Worm (Caenorhabditis elegans) whole organism, L1 larva: ENCODE results near the gene cwf-19L2.

Experiments used
- C16A3.4 ChIP-seq: fragments of 150-350 bp; optimal IDR thresholded peaks from 2 replicates; lab custom pipeline; 2014; ENCODE audit warnings: missing biosample characterization, missing genetic modification characterization
- F16B12.6 ChIP-seq: fragments of 150-350 bp; optimal IDR thresholded peaks from 2 replicates; lab custom pipeline; 2014; ENCODE audit warnings: missing biosample characterization, missing genetic modification characterization
- Y116A8C.19 ChIP-seq: sonication (generic microtip); optimal IDR thresholded peaks from 2 replicates; lab custom pipeline; 2016; ENCODE audit warnings: missing compliant biosample characterization, missing genetic modification characterization, borderline replicate concordance
- alr-1 ChIP-seq: fragments of 200-800 bp; sonication (Bioruptor generic); optimal IDR thresholded peaks from 2 replicates; lab custom pipeline; 2018; ENCODE audit warnings: borderline replicate concordance, mild to moderate bottlenecking, missing genetic modification characterization, missing compliant biosample characterization
- aly-2 ChIP-seq: fragments of 150-350 bp; optimal IDR thresholded peaks from 2 replicates; lab custom pipeline; 2014; ENCODE audit warnings: missing biosample characterization, missing genetic modification characterization
- ama-1 ChIP-seq: fragments of 150-350 bp; optimal IDR thresholded peaks from 2 replicates; lab custom pipeline; 2014
- blmp-1 ChIP-seq: fragments of 150-350 bp; optimal IDR thresholded peaks from 2 replicates; lab custom pipeline; 2014; ENCODE audit warnings: missing biosample characterization, missing genetic modification characterization
- ceh-63 ChIP-seq: fragments of 200-800 bp; sonication (Bioruptor generic); optimal IDR thresholded peaks from 2 replicates; lab custom pipeline; 2018; ENCODE audit warnings: mild to moderate bottlenecking, missing genetic modification characterization, missing compliant biosample characterization
- ceh-8 ChIP-seq: fragments of 200-800 bp; sonication (Bioruptor generic); optimal IDR thresholded peaks from 2 replicates; lab custom pipeline; 2018; ENCODE audit warnings: mild to moderate bottlenecking, missing genetic modification characterization, moderate library complexity, missing compliant biosample characterization
- ceh-88 ChIP-seq: fragments of 200-800 bp; sonication (Bioruptor generic); IDR thresholded peaks from 2 replicates; pipeline ENCODE4 v1.3.6; 2022; ENCODE audit warnings: missing genetic modification characterization, missing compliant biosample characterization
- efl-1 ChIP-seq, 4 experiments: fragments of 150-350 bp; optimal IDR thresholded peaks in 3 of 4; peaks in 1 of 4; 1 replicate in 1 of 4; 2 replicates in 3 of 4; lab custom pipeline; 2014; ENCODE audit warnings: missing biosample characterization in 2 of 4, missing genetic modification characterization in 2 of 4, missing genetic modification reagents in 2 of 4
- egl-13 ChIP-seq: sonication (generic microtip); optimal IDR thresholded peaks from 2 replicates; lab custom pipeline; 2016; ENCODE audit warnings: missing genotype, missing genetic modification reagents, missing genetic modification characterization, missing compliant biosample characterization
- elt-2 ChIP-seq: sonication (generic microtip); optimal IDR thresholded peaks from 2 replicates; lab custom pipeline; 2016; ENCODE audit warnings: missing genetic modification characterization, mild to moderate bottlenecking, inconsistent platforms, missing compliant biosample characterization, missing genetic modification reagents
- elt-3 ChIP-seq, 6 experiments: fragments of 150-350 bp in 1 of 6; sonication (generic microtip); optimal IDR thresholded peaks; 2 replicates each; lab custom pipeline; 2017 to 2018; ENCODE audit warnings: missing biosample characterization in 6 of 6, missing genetic modification characterization in 6 of 6, inconsistent platforms in 1 of 6
- fkh-4 ChIP-seq: sonication (generic microtip); optimal IDR thresholded peaks from 2 replicates; lab custom pipeline; 2016; ENCODE audit warnings: missing compliant biosample characterization, missing genetic modification characterization, borderline replicate concordance
- fkh-8 ChIP-seq: sonication (generic microtip); optimal IDR thresholded peaks from 2 replicates; lab custom pipeline; 2016; ENCODE audit warnings: mild to moderate bottlenecking, missing genetic modification characterization, missing compliant biosample characterization
- fos-1 ChIP-seq: fragments of 150-350 bp; optimal IDR thresholded peaks from 2 replicates; lab custom pipeline; 2014; ENCODE audit warnings: missing biosample characterization, missing genetic modification characterization
- grh-1 ChIP-seq: fragments of 200-800 bp; sonication (Bioruptor generic); IDR thresholded peaks from 2 replicates; pipeline ENCODE4 v1.3.6; 2022; ENCODE audit warnings: missing genetic modification reagents, missing genetic modification characterization, missing compliant biosample characterization
- irx-1 ChIP-seq: sonication (generic microtip); optimal IDR thresholded peaks from 2 replicates; lab custom pipeline; 2016; ENCODE audit warnings: missing genetic modification characterization, missing compliant biosample characterization
- isw-1 ChIP-seq: fragments of 200-800 bp; sonication (Bioruptor generic); IDR thresholded peaks from 2 replicates; pipeline ENCODE4 v1.3.6; 2022; ENCODE audit warnings: missing genetic modification characterization, missing compliant biosample characterization
- jun-1 ChIP-seq: fragments of 150-350 bp; optimal IDR thresholded peaks from 2 replicates; lab custom pipeline; 2014; ENCODE audit warnings: missing biosample characterization, missing genetic modification reagents, missing genetic modification characterization
- lin-13 ChIP-seq: fragments of 150-350 bp; optimal IDR thresholded peaks from 2 replicates; lab custom pipeline; 2014; ENCODE audit warnings: missing biosample characterization, missing genetic modification reagents, missing genetic modification characterization
- lin-14 ChIP-seq: fragments of 200-800 bp; sonication (Bioruptor generic); optimal IDR thresholded peaks from 2 replicates; lab custom pipeline; 2018; ENCODE audit warnings: mild to moderate bottlenecking, missing genetic modification characterization, moderate library complexity, missing compliant biosample characterization
- lin-39 ChIP-seq: fragments of 150-350 bp; optimal IDR thresholded peaks from 2 replicates; lab custom pipeline; 2014; ENCODE audit warnings: missing biosample characterization, missing genetic modification reagents, missing genetic modification characterization
- lir-3 ChIP-seq: sonication (generic microtip); optimal IDR thresholded peaks from 2 replicates; lab custom pipeline; 2016; ENCODE audit warnings: mild to moderate bottlenecking, missing genetic modification characterization, moderate library complexity, missing compliant biosample characterization; ENCODE audit not compliant: poor library complexity
- lsy-2 ChIP-seq, 2 experiments: fragments of 150-350 bp; optimal IDR thresholded peaks; 2 replicates each; lab custom pipeline; 2014; ENCODE audit warnings: missing biosample characterization in 2 of 2, missing genetic modification characterization in 2 of 2
- mab-9 ChIP-seq: fragments of 200-800 bp; sonication (Bioruptor generic); IDR thresholded peaks from 2 replicates; pipeline ENCODE4 v1.3.6; 2022; ENCODE audit warnings: missing genetic modification reagents, missing genetic modification characterization, missing compliant biosample characterization
- mdl-1 ChIP-seq, 2 experiments: fragments of 150-350 bp; optimal IDR thresholded peaks; 2 replicates each; lab custom pipeline; 2014 to 2017; ENCODE audit warnings: missing biosample characterization in 2 of 2, missing genetic modification characterization in 2 of 2, inconsistent platforms in 1 of 2
- mef-2 ChIP-seq: fragments of 150-350 bp; optimal IDR thresholded peaks from 2 replicates; lab custom pipeline; 2014; ENCODE audit warnings: missing biosample characterization, missing genetic modification characterization
- nhr-11 ChIP-seq: fragments of 150-350 bp; optimal IDR thresholded peaks from 2 replicates; lab custom pipeline; 2014; ENCODE audit warnings: missing biosample characterization, missing genetic modification characterization
- nhr-12 ChIP-seq: sonication (generic microtip); optimal IDR thresholded peaks from 2 replicates; lab custom pipeline; 2017; ENCODE audit warnings: missing biosample characterization, missing genetic modification characterization
- nhr-19 ChIP-seq: fragments of 200-800 bp; sonication (Bioruptor generic); conservative IDR thresholded peaks from 2 replicates; pipeline ENCODE4 v1.3.6; 2022; ENCODE audit warnings: missing genetic modification characterization, missing compliant biosample characterization
- nhr-237 ChIP-seq: fragments of 150-350 bp; optimal IDR thresholded peaks from 2 replicates; lab custom pipeline; 2014; ENCODE audit warnings: missing biosample characterization, missing genetic modification characterization
- nhr-28 ChIP-seq: fragments of 150-350 bp; optimal IDR thresholded peaks from 2 replicates; lab custom pipeline; 2014; ENCODE audit warnings: missing biosample characterization, missing genetic modification characterization
- nhr-47 ChIP-seq: sonication (generic microtip); optimal IDR thresholded peaks from 2 replicates; lab custom pipeline; 2016; ENCODE audit warnings: mild to moderate bottlenecking, missing genetic modification characterization, moderate library complexity, missing compliant biosample characterization
- nhr-76 ChIP-seq: sonication (generic microtip); optimal IDR thresholded peaks from 2 replicates; lab custom pipeline; 2017; ENCODE audit warnings: missing biosample characterization, missing genetic modification characterization
- nhr-84 ChIP-seq: sonication (generic microtip); optimal IDR thresholded peaks from 2 replicates; lab custom pipeline; 2017; ENCODE audit warnings: missing biosample characterization, missing genetic modification characterization
- nhr-85 ChIP-seq: sonication (generic microtip); peaks from one replicate; lab custom pipeline; 2016; ENCODE audit warnings: missing genetic modification characterization, inconsistent platforms, missing compliant biosample characterization
- nhr-90 ChIP-seq: sonication (generic microtip); optimal IDR thresholded peaks from 2 replicates; lab custom pipeline; 2016; ENCODE audit warnings: mild to moderate bottlenecking, missing genetic modification characterization, missing compliant biosample characterization; ENCODE audit not compliant: poor library complexity
- pag-3 ChIP-seq: sonication (generic microtip); optimal IDR thresholded peaks from 2 replicates; lab custom pipeline; 2017; ENCODE audit warnings: missing genetic modification characterization, mild to moderate bottlenecking, missing compliant biosample characterization, antibody characterized with exemption, borderline replicate concordance; ENCODE audit not compliant: insufficient read depth
- pax-3 ChIP-seq: fragments of 200-800 bp; sonication (Bioruptor generic); optimal IDR thresholded peaks from 2 replicates; lab custom pipeline; 2018; ENCODE audit warnings: mild to moderate bottlenecking, missing genetic modification characterization, moderate library complexity, missing compliant biosample characterization
- skn-1 ChIP-seq: fragments of 150-350 bp; optimal IDR thresholded peaks from 2 replicates; lab custom pipeline; 2014; ENCODE audit warnings: missing biosample characterization, missing genetic modification characterization
- snu-23 ChIP-seq: sonication (generic microtip); optimal IDR thresholded peaks from 2 replicates; lab custom pipeline; 2016; ENCODE audit warnings: missing genetic modification characterization, missing compliant biosample characterization
- sptf-1 ChIP-seq: fragments of 150-350 bp; optimal IDR thresholded peaks from 2 replicates; lab custom pipeline; 2014; ENCODE audit warnings: missing biosample characterization, missing genetic modification characterization
- swsn-7 ChIP-seq: sonication (generic microtip); optimal IDR thresholded peaks from 2 replicates; lab custom pipeline; 2016; ENCODE audit warnings: missing genetic modification characterization, missing compliant biosample characterization
- tbx-2 ChIP-seq: sonication (generic microtip); optimal IDR thresholded peaks from 2 replicates; lab custom pipeline; 2016; ENCODE audit warnings: missing genetic modification characterization, missing compliant biosample characterization
- tlp-1 ChIP-seq: fragments of 150-350 bp; optimal IDR thresholded peaks from 2 replicates; lab custom pipeline; 2014; ENCODE audit warnings: missing biosample characterization, missing genetic modification characterization
- unc-130 ChIP-seq: fragments of 150-350 bp; optimal IDR thresholded peaks from 2 replicates; lab custom pipeline; 2017; ENCODE audit warnings: missing biosample characterization, missing genetic modification characterization, inconsistent platforms
- unc-30 ChIP-seq: sonication (generic microtip); optimal IDR thresholded peaks from 2 replicates; lab custom pipeline; 2017; ENCODE audit warnings: missing biosample characterization, missing genetic modification characterization
- unc-98 ChIP-seq: fragments of 200-800 bp; sonication (Bioruptor generic); IDR thresholded peaks from 2 replicates; pipeline ENCODE4 v1.3.6; 2022; ENCODE audit warnings: missing genetic modification characterization, missing compliant biosample characterization
- vab-15 ChIP-seq: sonication (generic microtip); optimal IDR thresholded peaks from 2 replicates; lab custom pipeline; 2017; ENCODE audit warnings: missing genotype, mild to moderate bottlenecking, missing genetic modification characterization, missing compliant biosample characterization
- zip-4 ChIP-seq: fragments of 200-800 bp; sonication (Bioruptor generic); optimal IDR thresholded peaks from 2 replicates; lab custom pipeline; 2018; ENCODE audit warnings: mild to moderate bottlenecking, missing genetic modification characterization, moderate library complexity, missing compliant biosample characterization
- ztf-11 ChIP-seq, 2 experiments: sonication (generic microtip); optimal IDR thresholded peaks; 2 replicates each; lab custom pipeline; 2016 to 2017; ENCODE audit warnings: missing genetic modification characterization in 2 of 2, missing biosample characterization in 1 of 2, missing compliant biosample characterization in 1 of 2
- ztf-4 ChIP-seq: fragments of 150-350 bp; optimal IDR thresholded peaks from 2 replicates; lab custom pipeline; 2014; ENCODE audit warnings: missing biosample characterization, missing genetic modification characterization

The cwf-19L2 gene

ce11 chrIII:7298045-7298444, 4.6 kb downstream of the cwf-19L2 start:
- no peak for TF ChIP-seq irx-1 (tag; lab: Kevin White, UChicago)
- TF ChIP-seq nhr-12 (tag; lab: Kevin White, UChicago), result no peak
- no peak for TF ChIP-seq lir-3 (tag; lab: Kevin White, UChicago)
- TF ChIP-seq nhr-84 (tag; lab: Kevin White, UChicago), result no peak
- TF ChIP-seq elt-3 (tag; optimal IDR thresholded peaks at IDR 0.05; lab: Kevin White, UChicago), result peak in 4 of 6 experiments; percentile 17 to 89 (median 46)
- no peak for TF ChIP-seq Y116A8C.19 (tag; lab: Kevin White, UChicago)
- no peak for TF ChIP-seq tbx-2 (tag; lab: Kevin White, UChicago)
- TF ChIP-seq mef-2 (tag; lab: Kevin White, UChicago), result no peak
- TF ChIP-seq snu-23 (GFP tag; lab: Kevin White, UChicago), result peak; percentile 14
- no peak for TF ChIP-seq elt-2 (tag; lab: Kevin White, UChicago)
- TF ChIP-seq ceh-63 (GFP tag; lab: Kevin White, UChicago), result no peak
- no peak for TF ChIP-seq nhr-19
- no peak for TF ChIP-seq lin-39 (tag; lab: Kevin White, UChicago)
- no peak for TF ChIP-seq vab-15 (tag; lab: Kevin White, UChicago)
- no peak for TF ChIP-seq fkh-8 (tag; lab: Kevin White, UChicago)
- no peak for TF ChIP-seq pag-3 (tag; lab: Kevin White, UChicago)
- no peak for TF ChIP-seq ceh-8 (GFP tag; lab: Kevin White, UChicago)
- peak; percentile 2 to 32 for TF ChIP-seq lsy-2 (tag; optimal IDR thresholded peaks at IDR 0.05; lab: Kevin White, UChicago)
- no peak for TF ChIP-seq aly-2 (tag; lab: Kevin White, UChicago)
- no peak for TF ChIP-seq nhr-90
- TF ChIP-seq nhr-11 (tag; lab: Kevin White, UChicago), result no peak
- no peak for TF ChIP-seq alr-1 (tag; lab: Kevin White, UChicago)
- no peak for TF ChIP-seq nhr-76 (tag; lab: Kevin White, UChicago)
- no peak for TF ChIP-seq mdl-1 (tag; optimal IDR thresholded peaks at IDR 0.05; lab: Kevin White, UChicago)
- no peak for TF ChIP-seq jun-1 (tag; lab: Kevin White, UChicago)
- TF ChIP-seq blmp-1, result peak; percentile 81
- no peak for TF ChIP-seq nhr-28
- TF ChIP-seq skn-1 (tag; lab: Kevin White, UChicago), result no peak
- TF ChIP-seq ceh-88 (GFP tag; lab: Robert Waterston, UW), result no peak
- no peak for TF ChIP-seq sptf-1 (tag; lab: Kevin White, UChicago)
- TF ChIP-seq unc-130 (tag; lab: Kevin White, UChicago), result no peak
- no peak for TF ChIP-seq nhr-237 (tag; lab: Kevin White, UChicago)
- TF ChIP-seq lin-14, result peak; percentile 54
- no peak for TF ChIP-seq swsn-7
- TF ChIP-seq pax-3 (tag; lab: Kevin White, UChicago), result no peak
- TF ChIP-seq fkh-4 (tag; lab: Kevin White, UChicago), result no peak
- TF ChIP-seq grh-1 (GFP tag; lab: Robert Waterston, UW), result no peak
- no peak for TF ChIP-seq egl-13 (tag; lab: Kevin White, UChicago)
- TF ChIP-seq tlp-1 (tag; lab: Kevin White, UChicago), result no peak
- TF ChIP-seq unc-30 (tag; lab: Kevin White, UChicago), result no peak
- TF ChIP-seq F16B12.6 (tag; lab: Kevin White, UChicago), result no peak
- no peak for TF ChIP-seq efl-1 (optimal IDR thresholded peaks at IDR 0.05; lab: Kevin White, UChicago)
- TF ChIP-seq efl-1 (GFP tag; optimal IDR thresholded peaks at IDR 0.05 in 1 of 2; lab: Kevin White, UChicago), result peak in 1 of 2 experiments; percentile 85
- no peak for TF ChIP-seq ztf-11 (tag; optimal IDR thresholded peaks at IDR 0.05; lab: Kevin White, UChicago)
- peak; percentile 80 for TF ChIP-seq nhr-85 (tag; lab: Kevin White, UChicago)
- no peak for TF ChIP-seq unc-98
- TF ChIP-seq mab-9 (GFP tag; lab: Robert Waterston, UW), result no peak
- TF ChIP-seq C16A3.4, result no peak
- no peak for TF ChIP-seq zip-4 (GFP tag; lab: Kevin White, UChicago)
- TF ChIP-seq ztf-4 (tag; lab: Kevin White, UChicago), result no peak
- TF ChIP-seq nhr-47, result no peak
- no peak for TF ChIP-seq lin-13 (GFP tag; lab: Kevin White, UChicago)
- TF ChIP-seq isw-1 (GFP tag; lab: Robert Waterston, UW), result no peak
- no peak for TF ChIP-seq fos-1 (tag; lab: Kevin White, UChicago)
- TF ChIP-seq ama-1, result no peak
